Worm (Caenorhabditis elegans): ENCODE data around the gene dif-1.

dif-1 gene

DNA sequence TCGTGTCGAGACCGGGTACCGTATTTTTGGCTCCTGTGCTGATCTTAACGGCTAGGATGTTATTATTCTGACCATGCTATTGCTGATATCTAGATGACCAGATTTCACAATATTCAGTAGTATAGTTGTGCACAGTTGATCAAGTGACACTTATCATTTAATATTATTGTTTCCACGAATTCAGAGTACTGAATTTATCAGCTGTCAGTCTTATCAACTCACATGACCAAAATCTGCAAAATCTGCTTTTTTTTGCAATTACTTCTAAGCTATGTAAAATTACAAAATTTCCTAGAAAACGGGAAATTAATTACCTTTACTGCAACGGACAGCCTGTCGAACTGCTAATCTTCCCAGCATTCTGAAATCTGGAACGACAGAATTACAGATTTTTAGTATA lies 2.4 kb downstream of the dif-1 start, which contains the start of gene pam-1:
pam-1 (minus strand) TSS at position 368 of the 400 bp plus-strand sequence.
- TF ChIP-seq nhr-76 (tag; optimal IDR thresholded peaks at IDR 0.05) (no peak), ztf-11 (tag; optimal IDR thresholded peaks at IDR 0.05) (no peak), ham-2 (GFP tag; optimal IDR thresholded peaks at IDR 0.05) (no peak), tbx-8 (GFP tag; optimal IDR thresholded peaks at IDR 0.05) (no peak), M03D4.4 (tag; optimal IDR thresholded peaks at IDR 0.05) (no peak), lin-32 (GFP tag; optimal IDR thresholded peaks at IDR 0.05) (no peak), nhr-28 (tag; optimal IDR thresholded peaks at IDR 0.05) (no peak), snpc-4 (tag; optimal IDR thresholded peaks at IDR 0.05) (no peak), hlh-1 (tag; optimal IDR thresholded peaks at IDR 0.05) (no peak), ces-1 (GFP tag; optimal IDR thresholded peaks at IDR 0.05) (no peak), bed-3 (GFP tag; optimal IDR thresholded peaks at IDR 0.05) (no peak), mab-5 (tag; optimal IDR thresholded peaks at IDR 0.05) (no peak), cnd-1 (tag; optimal IDR thresholded peaks at IDR 0.05) (no peak), lsy-2 (tag; optimal IDR thresholded peaks at IDR 0.05) (no peak), blmp-1 (tag; optimal IDR thresholded peaks at IDR 0.05) (no peak), ceh-83 (GFP tag; optimal IDR thresholded peaks at IDR 0.05) (no peak), nhr-12 (tag; optimal IDR thresholded peaks at IDR 0.05) (no peak), unc-120 (tag; optimal IDR thresholded peaks at IDR 0.05; ENCODE audit: poor library complexity, severe bottlenecking) (no peak), ceh-39 (tag; optimal IDR thresholded peaks at IDR 0.05) (no peak)

DNA sequence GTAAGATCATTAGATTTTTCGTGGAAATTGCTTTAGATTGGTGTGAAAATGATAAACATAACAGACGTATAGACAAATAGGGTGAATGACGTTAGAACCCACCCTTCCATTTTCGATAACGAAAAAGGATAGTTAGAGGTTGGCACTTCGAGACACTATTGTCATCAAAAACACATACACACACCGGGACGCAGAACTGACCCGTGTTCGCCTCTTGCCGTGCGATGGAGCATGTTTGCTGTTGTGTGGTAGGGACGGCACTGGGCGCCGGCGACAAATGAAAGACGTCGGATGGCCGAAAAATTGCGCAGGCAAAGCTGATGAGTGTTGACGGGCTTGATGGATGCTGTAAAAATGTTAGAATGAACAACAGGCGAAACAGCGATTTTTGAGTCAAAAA lies 3.0 kb downstream of the dif-1 start:
- TF ChIP-seq tbx-8 (GFP tag; optimal IDR thresholded peaks at IDR 0.05) (no peak), ztf-11 (tag; optimal IDR thresholded peaks at IDR 0.05) (no peak), sem-2 (GFP tag; optimal IDR thresholded peaks at IDR 0.05) (no peak)

DNA sequence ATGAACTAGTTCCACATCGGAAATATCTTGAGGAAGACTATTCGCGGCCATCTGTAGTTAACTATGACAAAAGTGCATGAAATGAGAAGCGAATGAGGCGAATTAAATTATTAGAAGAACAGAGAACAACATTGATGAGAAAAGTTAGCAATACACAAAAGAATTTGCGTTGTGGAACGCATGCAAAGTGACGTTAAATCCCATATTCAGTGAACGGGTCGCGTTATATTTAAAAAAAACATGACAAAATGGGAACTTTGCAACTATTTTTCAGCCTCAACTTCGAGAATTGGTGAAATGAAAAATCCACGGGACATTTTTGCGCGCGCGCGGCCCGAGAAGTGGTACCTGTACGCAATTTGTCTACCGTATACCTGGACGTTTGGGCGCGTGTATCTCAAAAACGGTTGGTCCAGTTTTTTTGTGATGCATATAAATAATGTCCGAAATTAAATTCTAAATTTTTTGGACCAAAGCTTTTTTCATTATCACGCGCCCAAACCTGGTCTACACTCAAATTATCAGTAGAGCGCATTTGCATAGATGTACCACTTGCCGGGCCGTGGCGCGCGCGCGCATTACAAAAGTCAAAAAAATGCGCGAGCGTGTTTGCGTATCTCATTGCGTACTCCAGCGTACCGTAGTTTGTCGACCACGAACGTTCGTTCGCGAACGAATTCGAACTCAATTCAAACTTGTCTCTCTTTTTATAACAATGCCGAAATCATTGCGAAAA lies 4.8 kb downstream of the dif-1 start, which contains the start of the genes cdd-2 and oef-1:
cdd-2 (minus strand) TSS at position 51 of the 736 bp plus-strand sequence.
oef-1 (plus strand) TSS at position 575 of the 736 bp plus-strand sequence.
- TF ChIP-seq elt-3 (tag; optimal IDR thresholded peaks at IDR 0.05) (no peak), ceh-83 (GFP tag; optimal IDR thresholded peaks at IDR 0.05) (no peak), nhr-28 (tag; optimal IDR thresholded peaks at IDR 0.05) (no peak), drap-1 (GFP tag; optimal IDR thresholded peaks at IDR 0.05) (no peak), ceh-43 (GFP tag; optimal IDR thresholded peaks at IDR 0.05) (no peak)

ce11 chrIV:7543662-7544061 lies 9.1 kb downstream of the dif-1 start:
- TF ChIP-seq snpc-4 (tag; optimal IDR thresholded peaks at IDR 0.05) (no peak), sptf-1 (tag; optimal IDR thresholded peaks at IDR 0.05) (no peak), lsy-2 (tag; optimal IDR thresholded peaks at IDR 0.05) (no peak), tbx-8 (GFP tag; optimal IDR thresholded peaks at IDR 0.05) (no peak), hlh-1 (tag; optimal IDR thresholded peaks at IDR 0.05) (no peak), ceh-39 (tag; optimal IDR thresholded peaks at IDR 0.05) (no peak), nhr-237 (tag; optimal IDR thresholded peaks at IDR 0.05) (no peak), mls-2 (tag; optimal IDR thresholded peaks at IDR 0.05) (no peak), ceh-43 (GFP tag; optimal IDR thresholded peaks at IDR 0.05) (no peak), elt-1 (tag; optimal IDR thresholded peaks at IDR 0.05; ENCODE audit: borderline replicate concordance, insufficient read depth) (no peak), ces-1 (GFP tag; optimal IDR thresholded peaks at IDR 0.05) (no peak), ham-2 (GFP tag; optimal IDR thresholded peaks at IDR 0.05) (no peak), ceh-83 (GFP tag; optimal IDR thresholded peaks at IDR 0.05) (no peak), M03D4.4 (tag; optimal IDR thresholded peaks at IDR 0.05) (no peak), nhr-28 (tag; optimal IDR thresholded peaks at IDR 0.05) (no peak), unc-39 (tag; optimal IDR thresholded peaks at IDR 0.05) (no peak)

DNA sequence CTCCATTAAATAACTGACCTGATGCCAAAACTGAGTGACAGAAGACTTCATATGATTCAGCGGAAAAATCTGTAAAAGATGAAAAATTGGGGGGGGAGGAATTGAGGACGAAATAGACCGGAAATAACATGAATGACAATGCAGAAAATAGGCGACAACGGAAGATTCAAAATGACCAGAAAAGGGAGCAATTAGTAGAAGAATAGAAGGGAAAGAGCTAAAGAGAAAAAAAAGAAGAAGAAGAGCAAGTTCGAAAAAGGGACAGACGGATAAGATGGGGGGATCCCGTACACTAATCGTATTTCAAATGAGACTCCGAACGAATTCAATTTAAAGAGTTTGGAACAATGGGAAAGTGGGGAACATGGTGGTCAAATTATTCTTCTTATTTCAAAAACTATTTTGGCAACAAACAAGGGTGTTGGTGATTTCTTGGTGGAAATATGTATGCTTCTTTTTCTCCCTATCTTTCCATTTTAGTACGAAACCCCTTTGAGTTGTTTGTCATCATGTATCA lies 10.3 kb downstream of the dif-1 start, which contains the start of gene R05G6.10:
R05G6.10 (minus strand) TSS at position 51 of the 517 bp plus-strand sequence.
- TF ChIP-seq ces-1 (GFP tag; optimal IDR thresholded peaks at IDR 0.05) (peak; percentile 95), sem-2 (GFP tag; optimal IDR thresholded peaks at IDR 0.05) (no peak)

ce11 chrIV:7532360-7532759 lies 20.4 kb downstream of the dif-1 start, which contains the start of gene R05G6.1:
Gene R05G6.1, plus strand, starts transcription at chrIV:7532660.
- TF ChIP-seq bed-3 (GFP tag; optimal IDR thresholded peaks at IDR 0.05) (no peak), sptf-1 (tag; optimal IDR thresholded peaks at IDR 0.05) (no peak), mls-2 (tag; optimal IDR thresholded peaks at IDR 0.05) (no peak), elt-1 (tag; optimal IDR thresholded peaks at IDR 0.05; ENCODE audit: borderline replicate concordance, insufficient read depth) (no peak), ceh-83 (GFP tag; optimal IDR thresholded peaks at IDR 0.05) (no peak), zip-8 (tag; optimal IDR thresholded peaks at IDR 0.05) (no peak), lin-32 (GFP tag; optimal IDR thresholded peaks at IDR 0.05) (no peak), tbx-8 (GFP tag; optimal IDR thresholded peaks at IDR 0.05) (no peak), mep-1 (tag; optimal IDR thresholded peaks at IDR 0.05) (no peak)
